Worm (Caenorhabditis elegans): ENCODE results near the gene F13H10.8.

The F13H10.8 gene

DNA sequence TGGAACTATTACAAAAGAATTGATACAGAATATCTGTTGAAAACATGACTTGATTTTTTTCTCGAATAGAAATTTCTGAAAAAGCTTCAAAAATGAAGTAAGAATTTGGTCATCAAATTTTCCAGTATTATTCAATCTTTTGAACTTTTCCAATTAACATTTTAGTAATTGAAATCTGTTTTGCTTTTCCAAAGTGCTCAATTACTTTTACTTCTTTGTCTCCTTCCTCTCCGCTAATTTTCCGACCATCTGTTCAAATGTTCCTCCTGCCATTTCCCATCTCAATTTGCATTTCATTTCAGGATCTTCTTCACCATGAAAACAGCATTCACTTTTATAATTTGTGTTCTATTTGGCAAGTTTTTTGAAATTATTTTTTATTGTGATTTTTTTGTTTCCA, 28.6 kb downstream of the F13H10.8 start, which contains the start of gene F36H1.11:
Gene F36H1.11 (plus strand): TSS at position 301 of the 400 bp plus-strand sequence.
- TF ChIP-seq unc-62 (GFP tag; optimal IDR thresholded peaks at IDR 0.05) (no peak), mdl-1 (tag; optimal IDR thresholded peaks at IDR 0.05) (no peak), pqm-1 (tag; optimal IDR thresholded peaks at IDR 0.05) (no peak), ZK546.5 (tag; optimal IDR thresholded peaks at IDR 0.05) (no peak), elt-3 (tag; optimal IDR thresholded peaks at IDR 0.05) (no peak), fkh-10 (GFP tag; optimal IDR thresholded peaks at IDR 0.05) (no peak), mml-1 (tag; optimal IDR thresholded peaks at IDR 0.05) (no peak), unc-39 (tag; optimal IDR thresholded peaks at IDR 0.05) (no peak), nfya-1 (tag; optimal IDR thresholded peaks at IDR 0.05; ENCODE audit: insufficient read depth) (no peak), nhr-43 (tag; optimal IDR thresholded peaks at IDR 0.05; ENCODE audit: poor library complexity, severe bottlenecking) (no peak), eor-1 (tag; optimal IDR thresholded peaks at IDR 0.05) (no peak), jun-1 (tag; optimal IDR thresholded peaks at IDR 0.05) (no peak)

DNA sequence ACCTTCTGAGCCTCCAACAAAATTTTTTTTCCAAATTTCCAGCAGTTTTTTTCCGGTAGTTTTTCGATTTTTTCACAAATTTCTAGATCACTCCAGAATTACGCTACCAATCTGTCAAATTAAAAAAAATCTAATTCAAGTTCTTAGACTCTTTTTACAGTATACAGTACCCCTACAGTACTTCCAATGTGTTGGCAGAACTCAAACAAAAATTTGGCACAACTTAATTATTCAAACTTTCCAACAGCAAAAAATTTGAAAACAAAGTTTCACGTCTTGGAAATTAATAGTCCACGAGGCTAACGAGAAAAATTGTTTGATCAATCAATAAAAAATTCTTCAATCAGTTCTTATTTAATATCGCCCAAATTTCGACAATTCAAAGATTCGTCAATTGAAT, 29.5 kb downstream of the F13H10.8 start, which contains the start of gene F36H1.3:
Gene F36H1.3 (plus strand): TSS at position 323 of the 400 bp plus-strand sequence.
- TF ChIP-seq mml-1 (tag; optimal IDR thresholded peaks at IDR 0.05), result no peak
- no peak for TF ChIP-seq hmg-11 (tag; optimal IDR thresholded peaks at IDR 0.05)
- no peak for TF ChIP-seq nhr-237 (tag; optimal IDR thresholded peaks at IDR 0.05)
- no peak for TF ChIP-seq zag-1 (tag; optimal IDR thresholded peaks at IDR 0.05)
- no peak for TF ChIP-seq ztf-4 (tag; optimal IDR thresholded peaks at IDR 0.05)
- no peak for TF ChIP-seq fos-1 (tag; optimal IDR thresholded peaks at IDR 0.05)
- TF ChIP-seq egl-27 (tag; optimal IDR thresholded peaks at IDR 0.05), result no peak
- no peak for TF ChIP-seq lsy-12 (tag; optimal IDR thresholded peaks at IDR 0.05)
- TF ChIP-seq egl-5 (tag; optimal IDR thresholded peaks at IDR 0.05), result no peak

DNA sequence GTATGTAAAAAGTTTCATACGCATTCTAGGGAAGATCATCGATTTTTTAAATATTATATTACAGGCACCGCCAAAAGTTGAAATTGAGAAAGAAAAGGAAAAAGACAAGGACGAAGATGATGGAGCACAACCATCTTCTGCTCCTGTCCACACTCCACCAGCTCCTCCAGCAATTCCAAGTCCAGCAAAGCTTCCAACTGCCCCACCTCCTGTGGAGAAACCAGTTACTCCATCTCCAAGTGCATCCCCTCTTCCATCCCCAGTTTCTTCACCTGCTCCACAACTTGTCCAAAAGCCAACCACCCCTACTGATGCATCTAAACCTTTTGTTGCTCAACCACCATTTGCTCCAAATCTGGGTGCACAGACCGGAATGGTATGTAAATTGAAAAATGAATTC, 31.6 kb downstream of the F13H10.8 start:
- TF ChIP-seq skn-1 (tag; optimal IDR thresholded peaks at IDR 0.05) (no peak), fkh-10 (GFP tag; optimal IDR thresholded peaks at IDR 0.05) (no peak), lin-39 (tag; optimal IDR thresholded peaks at IDR 0.05) (no peak), ceh-28 (tag; optimal IDR thresholded peaks at IDR 0.05) (no peak), elt-3 (tag; optimal IDR thresholded peaks at IDR 0.05) (no peak), nhr-25 (tag; optimal IDR thresholded peaks at IDR 0.05) (no peak), ceh-16 (tag; optimal IDR thresholded peaks at IDR 0.05) (no peak), ceh-9 (tag; optimal IDR thresholded peaks at IDR 0.05) (no peak), ztf-4 (tag; optimal IDR thresholded peaks at IDR 0.05) (no peak), ztf-11 (tag; optimal IDR thresholded peaks at IDR 0.05) (no peak), unc-39 (tag; optimal IDR thresholded peaks at IDR 0.05) (no peak), nhr-43 (tag; optimal IDR thresholded peaks at IDR 0.05; ENCODE audit: poor library complexity, severe bottlenecking) (no peak), egl-5 (tag; optimal IDR thresholded peaks at IDR 0.05) (no peak), ZK546.5 (tag; optimal IDR thresholded peaks at IDR 0.05) (no peak), tbx-2 (tag; optimal IDR thresholded peaks at IDR 0.05) (no peak)

DNA sequence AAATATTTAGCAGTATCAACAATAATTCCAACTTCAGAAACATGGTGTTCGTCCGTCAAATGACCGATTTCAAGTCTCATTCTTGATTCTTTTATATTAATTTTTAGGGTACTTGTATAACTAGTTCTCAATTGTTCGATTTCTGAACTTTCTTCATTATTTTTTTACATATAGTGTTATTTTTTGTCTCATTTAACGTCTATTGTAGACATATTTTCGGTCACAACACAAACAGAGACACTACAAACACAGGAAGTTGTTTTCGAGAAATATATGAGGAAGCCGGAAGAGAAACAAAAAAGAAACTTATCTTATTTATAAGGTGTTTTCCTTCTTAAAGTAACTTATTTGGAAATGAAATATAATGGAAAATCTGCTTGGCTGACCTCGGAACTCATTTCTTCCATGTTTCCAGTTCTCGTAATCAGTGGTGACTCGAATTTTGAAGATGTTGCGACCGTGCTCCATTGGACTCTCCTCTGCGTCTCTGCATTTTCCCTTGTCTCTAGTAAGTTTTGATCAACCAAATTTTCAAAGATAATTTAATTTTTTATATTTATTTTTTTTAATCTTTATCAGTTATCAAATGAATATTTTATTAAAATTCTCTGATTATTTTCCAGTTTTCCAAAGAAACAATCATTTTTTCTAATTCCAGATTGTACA, 33.5 kb downstream of the F13H10.8 start, which contains the start of the genes F36H1.12 and lin-3:
Gene F36H1.12 (minus strand): TSS at position 51 of the 666 bp plus-strand sequence.
Gene lin-3 (plus strand): TSS at position 657 of the 666 bp plus-strand sequence.
- TF ChIP-seq egl-27 (tag; optimal IDR thresholded peaks at IDR 0.05), result no peak
- TF ChIP-seq mml-1 (tag; optimal IDR thresholded peaks at IDR 0.05), result no peak
- TF ChIP-seq eor-1 (tag; optimal IDR thresholded peaks at IDR 0.05), result no peak
- no peak for TF ChIP-seq pha-4 (tag; optimal IDR thresholded peaks at IDR 0.05)
- no peak for TF ChIP-seq ZK546.5 (tag; optimal IDR thresholded peaks at IDR 0.05)
- no peak for TF ChIP-seq ztf-4 (tag; optimal IDR thresholded peaks at IDR 0.05)
- TF ChIP-seq nhr-28 (tag; optimal IDR thresholded peaks at IDR 0.05), result no peak
- TF ChIP-seq nhr-11 (tag; optimal IDR thresholded peaks at IDR 0.05), result no peak
- TF ChIP-seq ceh-28 (tag; optimal IDR thresholded peaks at IDR 0.05), result no peak
- no peak for TF ChIP-seq aly-2 (tag; optimal IDR thresholded peaks at IDR 0.05)
- no peak for TF ChIP-seq tbx-2 (tag; optimal IDR thresholded peaks at IDR 0.05)
- TF ChIP-seq ceh-16 (tag; optimal IDR thresholded peaks at IDR 0.05), result no peak

DNA sequence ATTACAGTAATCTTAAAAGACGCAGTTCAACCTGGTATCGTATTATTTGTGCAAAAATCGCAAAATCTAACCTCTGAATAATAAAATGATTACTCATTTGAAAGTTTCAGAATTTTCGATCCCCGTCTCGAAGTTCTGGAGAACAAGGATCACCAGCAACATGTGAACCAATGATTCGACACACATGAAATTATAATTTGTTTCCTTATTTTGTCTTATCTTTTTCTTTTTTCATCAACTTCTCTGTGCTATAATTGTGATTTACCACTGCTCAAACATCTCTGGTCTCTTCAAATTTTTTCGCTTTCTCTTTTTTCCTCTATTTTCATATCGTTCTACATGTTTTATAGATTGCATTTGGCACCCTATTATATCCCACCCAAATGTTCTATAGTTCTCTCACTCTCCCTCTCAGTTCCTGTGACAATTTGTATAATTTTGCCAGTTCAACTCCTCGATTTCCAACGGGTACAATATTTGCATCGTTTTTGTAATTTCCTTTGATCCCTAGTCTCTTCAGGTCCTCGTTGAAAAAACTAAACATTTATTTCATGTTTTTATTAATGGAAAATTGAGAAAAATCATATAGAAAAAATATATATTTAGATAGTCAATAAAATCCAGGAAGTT, 42.8 kb downstream of the F13H10.8 start:
- TF ChIP-seq ceh-28 (tag; optimal IDR thresholded peaks at IDR 0.05) (peak; percentile 41), aly-2 (tag; optimal IDR thresholded peaks at IDR 0.05) (no peak), nfya-1 (tag; optimal IDR thresholded peaks at IDR 0.05; ENCODE audit: insufficient read depth) (peak; percentile 32), daf-12 (tag; optimal IDR thresholded peaks at IDR 0.05) (peak; percentile 28), ceh-82 (tag; optimal IDR thresholded peaks at IDR 0.05) (peak; percentile 4)
